Worm (Caenorhabditis elegans) whole organism, dauer: ENCODE results near the gene mrpl-22.

Experiments
- unc-62 ChIP-seq: sonication (generic microtip); optimal IDR thresholded peaks from 2 replicates; lab custom pipeline; 2017; ENCODE audit warnings: missing biosample characterization, missing genetic modification reagents, missing genetic modification characterization

mrpl-22 gene

DNA sequence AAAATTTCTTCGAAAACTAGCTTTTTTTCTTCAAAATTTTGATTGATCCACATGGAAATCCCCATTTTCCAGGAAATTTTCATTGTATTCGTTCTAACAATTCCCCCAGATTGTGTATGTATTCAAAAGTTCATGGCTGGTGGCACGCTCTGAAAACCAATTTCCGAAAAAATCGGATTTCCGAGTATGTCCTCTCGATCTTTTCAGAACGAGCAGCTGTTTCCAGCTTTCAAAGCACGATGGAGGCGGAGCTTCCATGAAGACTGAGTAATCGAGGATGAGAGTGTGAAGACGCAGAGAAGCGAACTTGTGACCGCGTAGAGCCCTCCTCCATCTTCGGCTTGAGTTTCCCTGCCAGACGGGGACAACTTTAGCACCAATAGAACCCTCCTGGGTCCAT, 10.9 kb upstream of the mrpl-22 start:
- no peak for TF ChIP-seq unc-62

DNA sequence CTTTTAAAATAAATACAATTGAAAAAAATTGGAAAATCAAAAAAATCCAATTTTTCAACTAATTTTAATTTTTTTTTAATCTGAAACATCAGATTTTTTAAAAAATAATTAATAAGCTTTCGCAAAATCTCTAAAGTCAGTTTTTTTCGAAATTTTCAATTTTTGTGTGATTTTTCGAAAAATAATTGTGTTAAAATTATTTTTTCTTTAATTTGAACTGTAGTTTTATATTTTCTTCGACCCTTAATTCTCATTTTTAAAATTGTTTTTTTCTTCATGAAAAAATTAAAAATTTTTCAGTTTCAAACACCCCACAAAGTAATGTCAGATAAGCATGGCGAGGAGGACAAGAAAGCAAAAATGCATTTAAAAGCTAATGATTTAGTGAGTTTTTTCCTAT, 10.2 kb upstream of the mrpl-22 start, which contains the start of gene rabx-5:
Gene rabx-5 (plus strand): TSS at position 301 of the 400 bp plus-strand sequence.
- no peak for TF ChIP-seq unc-62

- no peak for TF ChIP-seq unc-62
Measured at ce11 chrIII:10608161-10608560, 7.1 kb upstream of the mrpl-22 start.

- no peak for TF ChIP-seq unc-62
Measured at ce11 chrIII:10612333-10612732, 2.9 kb upstream of the mrpl-22 start, which contains the start of gene Y39A1A.24. Gene Y39A1A.24 (plus strand): TSS chrIII:10612633.

DNA sequence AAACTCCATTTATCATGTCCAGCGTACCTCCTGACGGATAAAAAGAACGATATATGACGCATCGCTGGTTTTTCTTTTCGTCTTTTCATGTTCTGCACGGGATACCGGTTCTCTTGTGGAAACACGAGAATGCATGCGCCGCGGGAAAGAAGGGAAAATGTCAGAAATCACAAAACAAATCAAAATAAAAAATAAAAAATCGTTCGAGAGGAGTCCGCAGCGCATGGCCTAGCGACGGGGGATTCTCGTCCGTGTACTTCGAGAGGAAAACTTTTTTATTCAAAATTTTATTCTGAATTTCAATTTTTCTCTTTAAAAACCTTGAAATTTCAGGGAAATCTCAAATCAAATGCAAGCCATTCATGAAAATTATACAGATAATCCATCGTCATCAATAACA, 5.9 kb downstream of the mrpl-22 start, which contains the start of the genes lron-10 and hpr-9:
Gene lron-10 (minus strand): TSS at position 162 of the 400 bp plus-strand sequence.
Gene hpr-9 (plus strand): TSS at position 344 of the 400 bp plus-strand sequence.
- no peak for TF ChIP-seq unc-62

ce11 chrIII:10624564-10624963, 9.3 kb downstream of the mrpl-22 start:
- TF ChIP-seq unc-62 = no peak

- TF ChIP-seq unc-62 = no peak
Measured at ce11 chrIII:10628360-10628759, 13.1 kb downstream of the mrpl-22 start.

DNA sequence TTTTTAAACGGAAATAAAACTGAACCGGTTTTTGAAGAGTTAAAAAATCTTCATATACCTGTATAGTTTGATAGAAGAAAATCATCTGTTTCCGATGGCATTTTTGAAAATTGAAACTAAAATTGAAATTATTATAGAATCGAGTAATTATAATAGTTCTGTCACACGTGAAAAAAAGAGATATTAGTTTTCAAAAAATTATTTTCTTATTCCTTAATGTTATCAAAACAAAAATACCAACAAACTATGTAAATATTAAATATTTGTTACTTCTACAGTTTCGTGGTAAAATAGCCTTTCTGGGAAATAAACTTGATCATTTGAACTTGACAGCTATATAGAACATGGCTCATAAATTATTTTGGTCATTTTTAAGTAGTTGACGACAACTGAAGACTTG, 13.8 kb downstream of the mrpl-22 start, which contains the start of gene swt-4:
Gene swt-4 (minus strand): TSS at position 101 of the 400 bp plus-strand sequence.
- no peak for TF ChIP-seq unc-62

DNA sequence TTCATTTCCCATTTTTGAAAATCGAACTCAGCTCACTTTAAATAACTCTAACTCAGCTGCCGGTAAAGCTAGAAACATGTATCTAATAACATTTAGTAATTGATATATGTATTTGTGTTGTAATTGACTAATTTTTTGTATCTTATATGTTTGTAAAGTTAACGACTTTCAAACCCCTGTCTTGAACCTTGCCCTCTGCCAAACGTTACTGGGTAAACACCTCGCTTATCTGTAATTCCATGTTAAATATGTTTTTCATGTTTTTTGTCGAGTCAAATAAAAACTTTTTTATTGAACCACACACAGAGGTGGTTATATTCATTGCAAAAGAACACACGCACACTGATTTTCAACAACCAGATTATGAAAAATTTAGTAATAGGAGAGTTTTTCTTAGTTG, 14.5 kb downstream of the mrpl-22 start:
- TF ChIP-seq unc-62 = no peak

ce11 chrIII:10631870-10632509, 16.7 kb downstream of the mrpl-22 start:
- TF ChIP-seq unc-62 = no peak

ce11 chrIII:10632590-10633402, 17.5 kb downstream of the mrpl-22 start, which contains the start of gene Y39A1A.10:
Gene Y39A1A.10 (plus strand): TSS chrIII:10632728.
- no peak for TF ChIP-seq unc-62

- no peak for TF ChIP-seq unc-62
Measured at ce11 chrIII:10633403-10633674, 18.1 kb downstream of the mrpl-22 start, which contains the start of gene Y39A1A.9. Gene Y39A1A.9 (minus strand): TSS chrIII:10633501.

ce11 chrIII:10634034-10634433, 18.8 kb downstream of the mrpl-22 start:
- TF ChIP-seq unc-62 = no peak

DNA sequence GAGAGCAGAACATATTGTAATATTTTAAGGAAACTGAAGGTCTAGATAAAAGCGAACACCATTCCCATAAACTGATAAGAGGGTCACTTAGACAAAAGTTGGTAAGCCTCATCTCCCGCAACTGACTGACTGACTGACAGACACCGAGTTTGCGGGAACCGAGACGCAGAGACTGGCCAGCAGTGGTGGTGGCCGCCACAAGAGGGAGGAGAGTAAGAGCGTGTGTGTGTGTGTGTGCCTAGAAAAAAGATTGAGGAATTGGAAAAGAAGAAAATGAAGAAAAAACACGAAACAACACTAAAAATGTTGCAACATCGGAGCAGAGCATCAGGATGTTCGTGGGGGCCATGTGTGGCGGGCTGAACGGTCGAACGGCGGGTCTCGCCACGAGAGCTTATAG, 19.3 kb downstream of the mrpl-22 start:
- TF ChIP-seq unc-62 = no peak

ce11 chrIII:10636493-10637031, 21.3 kb downstream of the mrpl-22 start:
- TF ChIP-seq unc-62 = no peak

DNA sequence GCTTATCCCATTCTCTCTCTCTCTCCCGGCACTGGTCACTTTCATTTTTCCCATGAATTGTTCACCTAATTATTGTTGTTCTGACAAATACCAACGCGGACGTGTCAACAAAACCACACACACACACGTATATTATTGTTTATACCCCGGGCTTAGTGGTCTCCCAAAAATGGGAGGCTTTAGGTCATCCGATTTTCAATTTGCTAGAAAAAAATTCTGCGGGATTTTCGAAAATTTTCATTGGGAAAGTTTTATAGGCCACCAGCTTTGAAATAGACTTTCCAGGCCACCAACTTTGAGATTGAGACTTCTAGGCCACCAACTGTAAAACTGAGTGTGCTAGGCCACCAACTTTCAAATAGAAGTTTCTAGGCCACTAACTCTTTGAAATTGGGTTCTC, 22.7 kb downstream of the mrpl-22 start:
- TF ChIP-seq unc-62 = no peak

- no peak for TF ChIP-seq unc-62
Measured at ce11 chrIII:10638339-10639021, 23.2 kb downstream of the mrpl-22 start, which contains the start of gene Y39A1A.27. Gene Y39A1A.27 (plus strand): TSS chrIII:10638971.
